Worm (Caenorhabditis elegans) whole organism, L1 larva: ENCODE results near the gene nyn-3.

Experiments used
- C16A3.4 ChIP-seq: fragments of 150-350 bp; optimal IDR thresholded peaks from 2 replicates; lab custom pipeline; 2014; ENCODE audit warnings: missing biosample characterization, missing genetic modification characterization
- Y116A8C.19 ChIP-seq: sonication (generic microtip); optimal IDR thresholded peaks from 2 replicates; lab custom pipeline; 2016; ENCODE audit warnings: missing compliant biosample characterization, missing genetic modification characterization, borderline replicate concordance
- aly-2 ChIP-seq: fragments of 150-350 bp; optimal IDR thresholded peaks from 2 replicates; lab custom pipeline; 2014; ENCODE audit warnings: missing biosample characterization, missing genetic modification characterization
- blmp-1 ChIP-seq: fragments of 150-350 bp; optimal IDR thresholded peaks from 2 replicates; lab custom pipeline; 2014; ENCODE audit warnings: missing biosample characterization, missing genetic modification characterization
- ceh-82 ChIP-seq, 3 experiments: fragments of 150-350 bp in 1 of 3; sonication (generic microtip) in 2 of 3; optimal IDR thresholded peaks; 2 replicates each; lab custom pipeline; 2014 to 2017; ENCODE audit warnings: missing biosample characterization in 3 of 3, missing genetic modification characterization in 3 of 3
- ceh-88 ChIP-seq: fragments of 200-800 bp; sonication (Bioruptor generic); IDR thresholded peaks from 2 replicates; pipeline ENCODE4 v1.3.6; 2022; ENCODE audit warnings: missing genetic modification characterization, missing compliant biosample characterization
- ceh-90 ChIP-seq: sonication (generic microtip); optimal IDR thresholded peaks from 2 replicates; lab custom pipeline; 2016; ENCODE audit warnings: missing genetic modification characterization, missing compliant biosample characterization
- efl-1 ChIP-seq, 4 experiments: fragments of 150-350 bp; optimal IDR thresholded peaks in 3 of 4; peaks in 1 of 4; 1 replicate in 1 of 4; 2 replicates in 3 of 4; lab custom pipeline; 2014; ENCODE audit warnings: missing biosample characterization in 2 of 4, missing genetic modification characterization in 2 of 4, missing genetic modification reagents in 2 of 4
- egl-13 ChIP-seq: sonication (generic microtip); optimal IDR thresholded peaks from 2 replicates; lab custom pipeline; 2016; ENCODE audit warnings: missing genotype, missing genetic modification reagents, missing genetic modification characterization, missing compliant biosample characterization
- elt-2 ChIP-seq: sonication (generic microtip); optimal IDR thresholded peaks from 2 replicates; lab custom pipeline; 2016; ENCODE audit warnings: missing genetic modification characterization, mild to moderate bottlenecking, inconsistent platforms, missing compliant biosample characterization, missing genetic modification reagents
- ets-5 ChIP-seq: fragments of 200-800 bp; sonication (Bioruptor generic); IDR thresholded peaks from 2 replicates; pipeline ENCODE4 v1.3.6; 2022; ENCODE audit warnings: missing genetic modification characterization, missing compliant biosample characterization
- fkh-10 ChIP-seq: sonication (generic microtip); optimal IDR thresholded peaks from 2 replicates; lab custom pipeline; 2017; ENCODE audit warnings: missing biosample characterization, missing genetic modification reagents, missing genetic modification characterization
- fkh-4 ChIP-seq: sonication (generic microtip); optimal IDR thresholded peaks from 2 replicates; lab custom pipeline; 2016; ENCODE audit warnings: missing compliant biosample characterization, missing genetic modification characterization, borderline replicate concordance
- fkh-8 ChIP-seq: sonication (generic microtip); optimal IDR thresholded peaks from 2 replicates; lab custom pipeline; 2016; ENCODE audit warnings: mild to moderate bottlenecking, missing genetic modification characterization, missing compliant biosample characterization
- fos-1 ChIP-seq: fragments of 150-350 bp; optimal IDR thresholded peaks from 2 replicates; lab custom pipeline; 2014; ENCODE audit warnings: missing biosample characterization, missing genetic modification characterization
- jun-1 ChIP-seq: fragments of 150-350 bp; optimal IDR thresholded peaks from 2 replicates; lab custom pipeline; 2014; ENCODE audit warnings: missing biosample characterization, missing genetic modification reagents, missing genetic modification characterization
- lin-14 ChIP-seq: fragments of 200-800 bp; sonication (Bioruptor generic); optimal IDR thresholded peaks from 2 replicates; lab custom pipeline; 2018; ENCODE audit warnings: mild to moderate bottlenecking, missing genetic modification characterization, moderate library complexity, missing compliant biosample characterization
- lin-15B ChIP-seq: fragments of 150-350 bp; sonication (generic microtip); optimal IDR thresholded peaks from 3 replicates; lab custom pipeline; 2014; ENCODE audit warnings: missing biosample characterization, missing genetic modification characterization
- lin-35 ChIP-seq, 2 experiments: fragments of 150-350 bp; optimal IDR thresholded peaks; 2 replicates each; lab custom pipeline; 2014; ENCODE audit warnings: missing biosample characterization in 2 of 2, missing genetic modification characterization in 2 of 2, missing genetic modification reagents in 2 of 2
- lin-39 ChIP-seq: fragments of 150-350 bp; optimal IDR thresholded peaks from 2 replicates; lab custom pipeline; 2014; ENCODE audit warnings: missing biosample characterization, missing genetic modification reagents, missing genetic modification characterization
- lir-3 ChIP-seq: sonication (generic microtip); optimal IDR thresholded peaks from 2 replicates; lab custom pipeline; 2016; ENCODE audit warnings: mild to moderate bottlenecking, missing genetic modification characterization, moderate library complexity, missing compliant biosample characterization; ENCODE audit not compliant: poor library complexity
- mep-1 ChIP-seq: fragments of 150-350 bp; optimal IDR thresholded peaks from 2 replicates; lab custom pipeline; 2014; ENCODE audit warnings: missing biosample characterization, missing genetic modification characterization
- nhr-11 ChIP-seq: fragments of 150-350 bp; optimal IDR thresholded peaks from 2 replicates; lab custom pipeline; 2014; ENCODE audit warnings: missing biosample characterization, missing genetic modification characterization
- nhr-12 ChIP-seq: sonication (generic microtip); optimal IDR thresholded peaks from 2 replicates; lab custom pipeline; 2017; ENCODE audit warnings: missing biosample characterization, missing genetic modification characterization
- nhr-19 ChIP-seq: fragments of 200-800 bp; sonication (Bioruptor generic); conservative IDR thresholded peaks from 2 replicates; pipeline ENCODE4 v1.3.6; 2022; ENCODE audit warnings: missing genetic modification characterization, missing compliant biosample characterization
- nhr-237 ChIP-seq: fragments of 150-350 bp; optimal IDR thresholded peaks from 2 replicates; lab custom pipeline; 2014; ENCODE audit warnings: missing biosample characterization, missing genetic modification characterization
- nhr-47 ChIP-seq: sonication (generic microtip); optimal IDR thresholded peaks from 2 replicates; lab custom pipeline; 2016; ENCODE audit warnings: mild to moderate bottlenecking, missing genetic modification characterization, moderate library complexity, missing compliant biosample characterization
- nhr-71 ChIP-seq: sonication (generic microtip); optimal IDR thresholded peaks from 2 replicates; lab custom pipeline; 2016; ENCODE audit warnings: mild to moderate bottlenecking, missing genetic modification characterization, moderate library complexity, missing compliant biosample characterization
- nhr-77 ChIP-seq: fragments of 150-350 bp; optimal IDR thresholded peaks from 2 replicates; lab custom pipeline; 2014; ENCODE audit warnings: missing biosample characterization, missing genetic modification characterization
- nhr-84 ChIP-seq: sonication (generic microtip); optimal IDR thresholded peaks from 2 replicates; lab custom pipeline; 2017; ENCODE audit warnings: missing biosample characterization, missing genetic modification characterization
- nhr-85 ChIP-seq: sonication (generic microtip); peaks from one replicate; lab custom pipeline; 2016; ENCODE audit warnings: missing genetic modification characterization, inconsistent platforms, missing compliant biosample characterization
- pag-3 ChIP-seq: sonication (generic microtip); optimal IDR thresholded peaks from 2 replicates; lab custom pipeline; 2017; ENCODE audit warnings: missing genetic modification characterization, mild to moderate bottlenecking, missing compliant biosample characterization, antibody characterized with exemption, borderline replicate concordance; ENCODE audit not compliant: insufficient read depth
- pax-3 ChIP-seq: fragments of 200-800 bp; sonication (Bioruptor generic); optimal IDR thresholded peaks from 2 replicates; lab custom pipeline; 2018; ENCODE audit warnings: mild to moderate bottlenecking, missing genetic modification characterization, moderate library complexity, missing compliant biosample characterization
- pqm-1 ChIP-seq: sonication (generic microtip); optimal IDR thresholded peaks from 3 replicates; lab custom pipeline; 2017; ENCODE audit warnings: missing biosample characterization, missing genetic modification characterization
- rnt-1 ChIP-seq: sonication (generic microtip); optimal IDR thresholded peaks from 2 replicates; lab custom pipeline; 2016; ENCODE audit warnings: mild to moderate bottlenecking, missing genetic modification characterization, moderate library complexity, missing compliant biosample characterization
- skn-1 ChIP-seq: fragments of 150-350 bp; optimal IDR thresholded peaks from 2 replicates; lab custom pipeline; 2014; ENCODE audit warnings: missing biosample characterization, missing genetic modification characterization
- snpc-4 ChIP-seq: fragments of 150-350 bp; optimal IDR thresholded peaks from 2 replicates; lab custom pipeline; 2014; ENCODE audit warnings: missing biosample characterization, missing genetic modification characterization
- snu-23 ChIP-seq: sonication (generic microtip); optimal IDR thresholded peaks from 2 replicates; lab custom pipeline; 2016; ENCODE audit warnings: missing genetic modification characterization, missing compliant biosample characterization
- sox-4 ChIP-seq: sonication (generic microtip); optimal IDR thresholded peaks from 2 replicates; lab custom pipeline; 2016; ENCODE audit warnings: missing genetic modification characterization, missing compliant biosample characterization
- sup-37 ChIP-seq: fragments of 200-800 bp; sonication (Bioruptor generic); optimal IDR thresholded peaks from 2 replicates; lab custom pipeline; 2018; ENCODE audit warnings: mild to moderate bottlenecking, missing genetic modification characterization, missing compliant biosample characterization
- swsn-7 ChIP-seq: sonication (generic microtip); optimal IDR thresholded peaks from 2 replicates; lab custom pipeline; 2016; ENCODE audit warnings: missing genetic modification characterization, missing compliant biosample characterization
- tbx-2 ChIP-seq: sonication (generic microtip); optimal IDR thresholded peaks from 2 replicates; lab custom pipeline; 2016; ENCODE audit warnings: missing genetic modification characterization, missing compliant biosample characterization
- unc-130 ChIP-seq: fragments of 150-350 bp; optimal IDR thresholded peaks from 2 replicates; lab custom pipeline; 2017; ENCODE audit warnings: missing biosample characterization, missing genetic modification characterization, inconsistent platforms
- unc-30 ChIP-seq: sonication (generic microtip); optimal IDR thresholded peaks from 2 replicates; lab custom pipeline; 2017; ENCODE audit warnings: missing biosample characterization, missing genetic modification characterization
- unc-98 ChIP-seq: fragments of 200-800 bp; sonication (Bioruptor generic); IDR thresholded peaks from 2 replicates; pipeline ENCODE4 v1.3.6; 2022; ENCODE audit warnings: missing genetic modification characterization, missing compliant biosample characterization
- zip-4 ChIP-seq: fragments of 200-800 bp; sonication (Bioruptor generic); optimal IDR thresholded peaks from 2 replicates; lab custom pipeline; 2018; ENCODE audit warnings: mild to moderate bottlenecking, missing genetic modification characterization, moderate library complexity, missing compliant biosample characterization

The nyn-3 gene

DNA sequence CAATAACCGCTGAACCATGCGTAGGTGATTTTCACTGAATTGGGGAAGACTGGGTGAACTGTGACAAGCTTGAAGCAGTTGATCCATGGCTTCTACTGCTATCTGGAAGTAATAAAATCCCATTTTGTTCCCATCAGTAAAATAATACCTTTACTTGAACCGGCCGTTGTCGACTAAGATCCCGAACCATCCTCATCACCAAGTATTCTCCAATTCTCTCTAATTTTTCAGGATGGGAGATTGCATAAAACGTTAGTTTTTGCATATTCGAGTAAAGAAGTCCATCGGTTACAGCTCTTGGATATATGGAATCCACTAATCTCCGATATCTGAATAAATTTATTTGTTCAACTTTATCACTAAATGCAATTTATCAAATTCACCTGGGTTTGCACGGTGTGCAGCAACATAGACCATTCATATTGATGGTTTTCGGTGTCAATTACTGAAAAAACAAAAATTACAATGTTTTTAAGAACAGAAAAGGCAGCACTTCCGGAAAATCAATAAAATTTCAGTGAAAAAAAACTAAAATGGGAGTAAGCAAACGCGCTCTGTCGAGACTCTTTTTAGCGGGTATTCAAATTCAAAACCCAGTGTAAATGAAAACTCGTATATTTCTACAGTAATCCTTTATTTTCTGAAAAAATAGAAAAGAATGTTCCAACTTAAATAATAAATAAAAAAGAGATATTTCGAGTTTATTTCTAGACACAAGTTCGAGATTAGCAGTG is 28.4 kb upstream of the nyn-3 start, which contains the start of gene efr-3 (continued):
- TF ChIP-seq unc-30 (tag; lab: Kevin White, UChicago) (no peak), ceh-90 (tag; lab: Kevin White, UChicago) (no peak), sup-37 (GFP tag; lab: Kevin White, UChicago) (no peak), nhr-12 (tag; lab: Kevin White, UChicago) (no peak), nhr-84 (tag; lab: Kevin White, UChicago) (no peak), aly-2 (no peak), blmp-1 (peak; percentile 31), lin-35 (GFP tag; optimal IDR thresholded peaks at IDR 0.05; lab: Kevin White, UChicago) (peak; percentile 93 to 97), pag-3 (tag; lab: Kevin White, UChicago) (no peak), lin-15B (tag; lab: Kevin White, UChicago) (peak; percentile 24), nhr-19 (GFP tag; lab: Robert Waterston, UW) (peak; percentile 21; the same call in 1 of the 2 replicates), lir-3 (tag; lab: Kevin White, UChicago) (no peak), snpc-4 (tag; lab: Kevin White, UChicago) (peak; percentile 24), lin-39 (tag; lab: Kevin White, UChicago) (peak; percentile 38), snu-23 (GFP tag; lab: Kevin White, UChicago) (peak; percentile 55), egl-13 (tag; lab: Kevin White, UChicago) (no peak), ceh-88 (no peak), skn-1 (peak; percentile 40), nhr-237 (tag; lab: Kevin White, UChicago) (no peak), unc-130 (tag; lab: Kevin White, UChicago) (no peak), rnt-1 (tag; lab: Kevin White, UChicago) (peak; percentile 58), Y116A8C.19 (tag; lab: Kevin White, UChicago) (no peak), swsn-7 (peak; percentile 21), C16A3.4 (tag; lab: Kevin White, UChicago) (peak; percentile 16), fkh-8 (tag; lab: Kevin White, UChicago) (peak; percentile 3), jun-1 (tag; lab: Kevin White, UChicago) (no peak), sox-4 (no peak), nhr-85 (tag; lab: Kevin White, UChicago) (peak; percentile 51), mep-1 (tag; lab: Kevin White, UChicago) (peak; percentile 62), fos-1 (tag; lab: Kevin White, UChicago) (no peak), zip-4 (GFP tag; lab: Kevin White, UChicago) (no peak), unc-98 (GFP tag; lab: Robert Waterston, UW) (no peak), ets-5 (GFP tag; lab: Robert Waterston, UW) (no peak)

DNA sequence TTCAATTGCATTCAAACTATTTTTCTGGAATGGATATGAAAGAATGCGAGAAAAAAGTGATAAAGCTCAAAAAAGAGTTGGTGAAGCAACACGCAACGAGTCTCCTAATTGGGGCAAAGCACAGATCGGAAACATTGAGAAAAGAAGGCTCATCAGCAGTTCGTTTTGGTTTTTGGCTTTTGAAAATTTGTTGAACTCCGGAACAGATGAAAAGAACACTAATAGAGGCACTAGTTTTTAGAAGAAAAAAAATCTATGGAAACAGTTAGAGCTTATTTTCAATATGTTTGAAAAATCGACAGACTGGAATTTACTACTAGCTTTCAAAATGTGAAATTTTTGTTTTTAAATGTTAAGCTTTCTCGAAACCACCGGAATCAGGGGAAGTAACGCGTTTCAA is 19.5 kb upstream of the nyn-3 start:
- TF ChIP-seq efl-1 (optimal IDR thresholded peaks at IDR 0.05; lab: Kevin White, UChicago) (no peak), efl-1 (GFP tag; optimal IDR thresholded peaks at IDR 0.05 in 1 of 2; lab: Kevin White, UChicago) (peak in 1 of 2 experiments; percentile 55), nhr-11 (tag; lab: Kevin White, UChicago) (no peak), egl-13 (tag; lab: Kevin White, UChicago) (no peak), elt-2 (tag; lab: Kevin White, UChicago) (no peak)
- TF ChIP-seq, all 84 proteins: peak for 1

DNA sequence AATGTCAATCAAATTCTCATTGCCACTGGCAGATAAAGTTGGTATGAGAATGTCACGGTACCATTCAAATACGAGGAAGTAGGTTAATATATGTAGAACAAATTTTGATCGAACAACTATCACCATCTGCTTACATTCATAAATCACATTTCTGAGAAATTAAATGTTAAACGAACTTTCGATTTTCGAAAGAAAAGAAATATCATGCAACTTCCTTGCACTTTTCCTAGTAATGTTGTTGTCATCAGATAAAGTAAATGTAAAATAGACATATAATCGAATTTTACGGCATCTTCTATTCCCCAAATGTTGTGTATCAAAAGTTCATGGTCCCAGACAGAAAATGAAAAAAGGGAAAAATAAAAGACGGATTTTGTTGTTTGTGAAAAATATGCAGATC is 19.0 kb upstream of the nyn-3 start:
- TF ChIP-seq fkh-10 (GFP tag; lab: Kevin White, UChicago): peak; percentile 46
- TF ChIP-seq pax-3 (tag; lab: Kevin White, UChicago): peak; percentile 21
- TF ChIP-seq nhr-47: peak; percentile 10
- TF ChIP-seq efl-1 (optimal IDR thresholded peaks at IDR 0.05; lab: Kevin White, UChicago): no peak
- TF ChIP-seq efl-1 (GFP tag; optimal IDR thresholded peaks at IDR 0.05 in 1 of 2; lab: Kevin White, UChicago): no peak
- no peak for TF ChIP-seq pqm-1 (tag; lab: Kevin White, UChicago)
- no peak for TF ChIP-seq lin-15B (tag; lab: Kevin White, UChicago)
- no peak for TF ChIP-seq fkh-4 (tag; lab: Kevin White, UChicago)
- peak; percentile 51 for TF ChIP-seq nhr-71 (tag; lab: Kevin White, UChicago)
- TF ChIP-seq tbx-2: no peak
- TF ChIP-seq lin-14 (GFP tag; lab: Kevin White, UChicago): peak; percentile 7
- TF ChIP-seq sup-37 (GFP tag; lab: Kevin White, UChicago): no peak
- TF ChIP-seq nhr-77 (tag; lab: Kevin White, UChicago): no peak
- no peak for TF ChIP-seq swsn-7
- peak; percentile 69 for TF ChIP-seq fkh-8 (tag; lab: Kevin White, UChicago)
- no peak for TF ChIP-seq ceh-82 (tag; optimal IDR thresholded peaks at IDR 0.05; lab: Kevin White, UChicago)
